Fruit fly (Drosophila melanogaster) whole organism, prepupa: Measurements from ENCODE around the gene Ir68a.

Experiments used
- Blimp-1 ChIP-seq: fragments of 200-800 bp; sonication (Bioruptor generic); optimal IDR thresholded peaks from 3 replicates; lab custom pipeline; 2017; ENCODE audit warnings: missing biosample characterization, missing genetic modification characterization, mild to moderate bottlenecking, moderate library complexity, missing genetic modification reagents
- CG10669 ChIP-seq: fragments of 200-800 bp; sonication (Bioruptor generic); optimal IDR thresholded peaks from 3 replicates; lab custom pipeline; 2018; ENCODE audit warnings: missing biosample characterization, mild to moderate bottlenecking, missing genetic modification characterization, moderate library complexity
- CG11294 ChIP-seq: fragments of 200-800 bp; sonication (Bioruptor generic); IDR thresholded peaks from 2 replicates; pipeline ENCODE4 v1.3.6; 2022; ENCODE audit warnings: missing biosample characterization, missing genetic modification characterization
- CG11762 ChIP-seq: fragments of 200-800 bp; sonication (Bioruptor generic); optimal IDR thresholded peaks from 3 replicates; lab custom pipeline; 2016; ENCODE audit warnings: missing biosample characterization, missing genetic modification characterization; ENCODE audit not compliant: insufficient read depth
- CG11902 ChIP-seq: fragments of 200-800 bp; sonication (Bioruptor generic); optimal IDR thresholded peaks from 3 replicates; lab custom pipeline; 2016; ENCODE audit warnings: missing biosample characterization, missing genetic modification characterization
- CG15336 ChIP-seq: fragments of 200-800 bp; sonication (Bioruptor generic); IDR thresholded peaks from 2 replicates; pipeline ENCODE4 v1.3.6; 2022; ENCODE audit warnings: missing biosample characterization, missing genetic modification characterization
- CG3032 ChIP-seq: fragments of 200-800 bp; optimal IDR thresholded peaks from 2 replicates; lab custom pipeline; 2019; ENCODE audit warnings: missing biosample characterization, mild to moderate bottlenecking, missing genetic modification characterization, moderate library complexity
- CG31627 ChIP-seq: fragments of 200-800 bp; sonication (Bioruptor generic); optimal IDR thresholded peaks from 3 replicates; lab custom pipeline; 2016; ENCODE audit warnings: missing biosample characterization, missing genetic modification characterization
- CG32006 ChIP-seq: fragments of 200-800 bp; sonication (Bioruptor generic); optimal IDR thresholded peaks from 3 replicates; lab custom pipeline; 2017; ENCODE audit warnings: missing biosample characterization, mild to moderate bottlenecking, missing genetic modification characterization
- CG4318 ChIP-seq: fragments of 200-800 bp; sonication (Bioruptor generic); optimal IDR thresholded peaks from 3 replicates; lab custom pipeline; 2017; ENCODE audit warnings: missing biosample characterization, mild to moderate bottlenecking, missing genetic modification characterization
- CG6163 ChIP-seq: fragments of 200-800 bp; sonication (Bioruptor generic); IDR thresholded peaks from 3 replicates; pipeline ENCODE4 v1.3.6; 2022; ENCODE audit warnings: missing biosample characterization, missing genetic modification characterization
- CG6808 ChIP-seq: fragments of 200-800 bp; sonication (Bioruptor generic); optimal IDR thresholded peaks from 3 replicates; lab custom pipeline; 2017; ENCODE audit warnings: missing biosample characterization, missing genetic modification characterization, mild to moderate bottlenecking, moderate library complexity, missing genetic modification reagents
- CG6854 ChIP-seq: fragments of 200-800 bp; sonication (Bioruptor generic); optimal IDR thresholded peaks from 2 replicates; lab custom pipeline; 2017; ENCODE audit warnings: missing biosample characterization, mild to moderate bottlenecking, missing genetic modification characterization
- CG8119 ChIP-seq: fragments of 200-800 bp; sonication (Bioruptor generic); IDR thresholded peaks from 3 replicates; pipeline ENCODE4 v1.3.6; 2022; ENCODE audit warnings: missing biosample characterization, missing genetic modification characterization
- CG8319 ChIP-seq: fragments of 200-800 bp; sonication (Bioruptor generic); optimal IDR thresholded peaks from 3 replicates; lab custom pipeline; 2016; ENCODE audit warnings: missing biosample characterization, missing genetic modification characterization
- CG8632 ChIP-seq: fragments of 200-800 bp; sonication (Bioruptor generic); optimal IDR thresholded peaks from 3 replicates; lab custom pipeline; 2016; ENCODE audit warnings: missing biosample characterization, missing genetic modification characterization
- Eip75B ChIP-seq: fragments of 200-800 bp; sonication (Bioruptor generic); optimal IDR thresholded peaks from 3 replicates; lab custom pipeline; 2016; ENCODE audit warnings: missing biosample characterization, missing genetic modification characterization
- Eip78C ChIP-seq: fragments of 200-800 bp; sonication (Bioruptor generic); peaks from one replicate; lab custom pipeline; 2016; ENCODE audit warnings: missing biosample characterization, missing genetic modification characterization
- Ets21C ChIP-seq: fragments of 200-800 bp; sonication (Bioruptor generic); optimal IDR thresholded peaks from 3 replicates; lab custom pipeline; 2016; ENCODE audit warnings: missing biosample characterization, missing genetic modification characterization
- Ets96B ChIP-seq: fragments of 200-800 bp; optimal IDR thresholded peaks from 2 replicates; lab custom pipeline; 2019; ENCODE audit warnings: missing biosample characterization, mild to moderate bottlenecking, missing genetic modification characterization, moderate library complexity
- Gug ChIP-seq: fragments of 200-800 bp; sonication (Bioruptor generic); IDR thresholded peaks from 2 replicates; pipeline ENCODE4 v1.3.6; 2022; ENCODE audit warnings: missing biosample characterization, missing genetic modification characterization
- Hr39 ChIP-seq: fragments of 200-800 bp; sonication (Bioruptor generic); optimal IDR thresholded peaks from 2 replicates; lab custom pipeline; 2016; ENCODE audit warnings: missing biosample characterization, missing genetic modification characterization
- Hr4 ChIP-seq: fragments of 200-800 bp; sonication (Bioruptor generic); optimal IDR thresholded peaks from 3 replicates; lab custom pipeline; 2016; ENCODE audit warnings: missing biosample characterization, missing genetic modification characterization
- Lpt ChIP-seq: fragments of 200-800 bp; sonication (Bioruptor generic); optimal IDR thresholded peaks from 3 replicates; lab custom pipeline; 2016; ENCODE audit warnings: missing biosample characterization, missing genetic modification characterization
- Met ChIP-seq: fragments of 200-800 bp; sonication (Bioruptor generic); optimal IDR thresholded peaks from 3 replicates; lab custom pipeline; 2016; ENCODE audit warnings: missing biosample characterization, missing genetic modification characterization
- OdsH ChIP-seq: fragments of 200-800 bp; sonication (Bioruptor generic); optimal IDR thresholded peaks from 3 replicates; lab custom pipeline; 2016; ENCODE audit warnings: missing biosample characterization, missing genetic modification characterization
- Sox102F ChIP-seq: fragments of 200-800 bp; sonication (Bioruptor generic); optimal IDR thresholded peaks from 2 replicates; lab custom pipeline; 2016; ENCODE audit warnings: missing biosample characterization, mild to moderate bottlenecking, missing genetic modification characterization
- Sox14 ChIP-seq: fragments of 200-800 bp; sonication (Bioruptor generic); optimal IDR thresholded peaks from 3 replicates; lab custom pipeline; 2016; ENCODE audit warnings: missing biosample characterization, missing genetic modification characterization
- Sox15 ChIP-seq: fragments of 200-800 bp; sonication (Bioruptor generic); optimal IDR thresholded peaks from 3 replicates; lab custom pipeline; 2016; ENCODE audit warnings: missing biosample characterization, missing genetic modification characterization
- achi ChIP-seq: fragments of 200-800 bp; sonication (Bioruptor generic); optimal IDR thresholded peaks from 3 replicates; lab custom pipeline; 2016; ENCODE audit warnings: missing biosample characterization, missing genetic modification characterization
- acj6 ChIP-seq: fragments of 200-800 bp; sonication (Bioruptor generic); optimal IDR thresholded peaks from 3 replicates; lab custom pipeline; 2016; ENCODE audit warnings: missing biosample characterization, missing genetic modification characterization
- dsx ChIP-seq: fragments of 200-800 bp; optimal IDR thresholded peaks from 3 replicates; lab custom pipeline; 2019; ENCODE audit warnings: missing biosample characterization, mild to moderate bottlenecking, missing genetic modification characterization, moderate library complexity; ENCODE audit not compliant: poor library complexity, severe bottlenecking
- eg ChIP-seq: fragments of 200-800 bp; sonication (Bioruptor generic); IDR thresholded peaks from 3 replicates; pipeline ENCODE4 v1.3.6; 2022; ENCODE audit warnings: missing biosample characterization, missing genetic modification characterization
- esn ChIP-seq: fragments of 200-800 bp; sonication (Bioruptor generic); optimal IDR thresholded peaks from 2 replicates; lab custom pipeline; 2016; ENCODE audit warnings: missing biosample characterization, mild to moderate bottlenecking, missing genetic modification characterization, moderate library complexity
- fd59A ChIP-seq: fragments of 200-800 bp; sonication (Bioruptor generic); optimal IDR thresholded peaks from 2 replicates; lab custom pipeline; 2017; ENCODE audit warnings: missing biosample characterization, mild to moderate bottlenecking, missing genetic modification characterization, missing genetic modification reagents
- fd85E ChIP-seq: fragments of 200-800 bp; sonication (Bioruptor generic); optimal IDR thresholded peaks from 3 replicates; lab custom pipeline; 2016; ENCODE audit warnings: missing biosample characterization, missing genetic modification characterization
- lz ChIP-seq: fragments of 200-800 bp; sonication (Bioruptor generic); optimal IDR thresholded peaks from 3 replicates; lab custom pipeline; 2016; ENCODE audit warnings: missing biosample characterization, missing genetic modification characterization
- net ChIP-seq: fragments of 200-800 bp; sonication (Bioruptor generic); optimal IDR thresholded peaks from 3 replicates; lab custom pipeline; 2016; ENCODE audit warnings: missing biosample characterization, missing genetic modification characterization
- salr ChIP-seq, 2 experiments: fragments of 200-800 bp; sonication (Bioruptor generic); optimal IDR thresholded peaks; 3 replicates each; lab custom pipeline; 2016 to 2018; ENCODE audit warnings: missing biosample characterization in 2 of 2, missing genetic modification characterization in 2 of 2, mild to moderate bottlenecking in 1 of 2

The Ir68a gene

DNA sequence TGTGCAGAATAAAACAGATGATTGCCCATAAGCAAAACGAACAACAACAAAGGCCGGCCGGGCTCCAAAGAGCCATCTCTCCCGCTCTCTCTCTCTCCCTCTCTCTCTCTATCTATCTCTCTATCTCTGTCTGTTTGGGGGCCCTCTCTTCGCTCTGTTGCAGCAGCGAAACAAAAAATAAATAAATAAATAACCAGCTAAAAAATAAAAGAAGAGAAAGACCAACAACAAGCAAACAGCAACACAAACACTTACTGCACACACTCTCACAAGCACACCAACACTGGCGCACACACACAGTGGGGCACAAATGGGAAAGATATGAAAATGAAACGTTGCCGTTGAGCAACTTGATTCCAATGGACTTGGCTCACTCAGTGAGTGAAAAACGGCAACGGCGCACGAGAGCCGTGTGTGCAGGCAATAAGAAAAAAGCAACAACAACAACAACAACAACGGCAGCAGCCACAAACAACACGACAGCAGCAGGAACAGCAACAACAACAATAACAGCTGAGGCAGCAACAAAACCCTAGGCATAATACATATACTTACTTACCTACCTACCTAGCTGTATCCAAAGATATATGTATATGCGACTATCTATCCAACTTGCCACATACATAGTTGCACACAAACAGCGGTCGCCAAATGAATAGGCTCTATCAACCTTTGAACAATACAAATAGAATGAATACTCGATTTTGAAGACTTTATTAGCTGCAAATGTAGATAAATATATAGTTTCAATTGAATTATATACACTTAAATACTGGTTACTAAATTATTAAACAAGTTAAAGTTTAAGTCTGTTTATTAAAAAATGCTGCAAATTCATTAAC lies 10.2 kb upstream of the Ir68a start (continued):
- TF ChIP-seq CG6808 (GFP tag; lab: Kevin White, UChicago) (peak; percentile 99), eg (GFP tag; lab: Robert Waterston, UW) (peak; percentile 99), net (GFP tag; lab: Kevin White, UChicago) (peak; percentile 98), CG8319 (GFP tag; lab: Kevin White, UChicago) (peak; percentile 70), CG11762 (GFP tag; lab: Kevin White, UChicago) (peak; percentile 82), Met (peak; percentile 85), acj6 (GFP tag; lab: Kevin White, UChicago) (peak; percentile 73), fd85E (GFP tag; lab: Kevin White, UChicago) (peak; percentile 95), CG10669 (GFP tag; lab: Kevin White, UChicago) (peak; percentile 97), Ets21C (GFP tag; lab: Kevin White, UChicago) (peak; percentile 46), Lpt (GFP tag; lab: Kevin White, UChicago) (peak; percentile 99), Gug (peak; percentile 89), CG3032 (tag; lab: Kevin White, UChicago) (peak; percentile 94), dsx (GFP tag; lab: Kevin White, UChicago) (peak; percentile 98), Hr4 (GFP tag; lab: Kevin White, UChicago) (peak; percentile 85), CG8119 (GFP tag; lab: Robert Waterston, UW) (peak; percentile 99), lz (peak; percentile 58), Eip75B (GFP tag; lab: Kevin White, UChicago) (peak; percentile 93), Sox15 (GFP tag; lab: Kevin White, UChicago) (no peak)
- TF ChIP-seq, all 60 proteins: peak for 58

DNA sequence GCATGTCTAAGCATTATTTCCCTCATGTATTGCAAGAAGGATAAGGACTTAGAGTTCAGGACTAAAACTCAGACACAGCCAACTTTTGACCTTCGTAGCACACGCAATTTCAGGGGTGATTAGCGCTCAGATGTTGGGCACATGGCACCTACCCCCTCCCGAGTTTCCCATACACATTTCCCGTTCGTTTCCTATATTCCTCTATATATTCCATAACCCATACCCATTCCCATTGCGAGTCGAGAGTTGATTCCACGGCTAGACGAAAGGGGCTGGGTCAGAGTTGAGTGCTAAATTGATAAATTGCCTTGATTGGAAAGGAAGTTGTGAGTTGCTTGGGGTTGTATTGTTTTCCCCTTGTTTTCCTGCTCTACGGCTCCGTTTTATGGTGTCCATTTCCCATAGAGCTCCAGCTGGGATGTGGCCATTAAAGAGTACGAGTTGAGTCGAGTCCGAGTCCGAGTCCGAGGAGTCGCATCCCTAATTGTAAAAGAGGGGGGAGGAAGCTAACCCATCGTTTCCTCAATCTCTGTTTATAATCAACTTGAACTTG lies 8.1 kb upstream of the Ir68a start:
- TF ChIP-seq Eip78C (GFP tag; lab: Kevin White, UChicago) (peak; percentile 24), Hr4 (GFP tag; lab: Kevin White, UChicago) (no peak)

DNA sequence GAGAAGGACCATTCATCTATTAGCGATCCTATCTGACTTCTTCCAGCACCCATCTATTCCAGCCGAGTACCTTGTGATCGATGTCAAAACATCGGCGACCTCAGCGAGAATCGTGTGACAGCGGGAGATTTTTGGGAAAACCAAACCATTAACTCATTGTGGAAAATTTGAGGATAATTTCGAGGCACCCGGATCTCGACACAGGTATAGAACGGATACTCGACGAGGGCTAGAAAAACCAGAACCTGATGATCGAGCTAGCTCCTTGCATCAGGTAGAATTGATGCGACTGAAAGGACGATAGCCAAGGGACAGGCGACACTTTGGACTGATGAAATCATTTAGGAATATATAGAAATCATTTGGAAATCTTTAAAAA lies 7.3 kb upstream of the Ir68a start:
- no peak for TF ChIP-seq CG6854 (GFP tag; lab: Kevin White, UChicago)
- no peak for TF ChIP-seq Hr39 (GFP tag; lab: Kevin White, UChicago)
- TF ChIP-seq CG4318 (GFP tag; lab: Kevin White, UChicago), result no peak
- no peak for TF ChIP-seq CG8632
- TF ChIP-seq OdsH, result no peak
- no peak for TF ChIP-seq CG11902 (GFP tag; lab: Kevin White, UChicago)
- no peak for TF ChIP-seq Eip78C (GFP tag; lab: Kevin White, UChicago)
- TF ChIP-seq Blimp-1 (GFP tag; lab: Kevin White, UChicago), result no peak

DNA sequence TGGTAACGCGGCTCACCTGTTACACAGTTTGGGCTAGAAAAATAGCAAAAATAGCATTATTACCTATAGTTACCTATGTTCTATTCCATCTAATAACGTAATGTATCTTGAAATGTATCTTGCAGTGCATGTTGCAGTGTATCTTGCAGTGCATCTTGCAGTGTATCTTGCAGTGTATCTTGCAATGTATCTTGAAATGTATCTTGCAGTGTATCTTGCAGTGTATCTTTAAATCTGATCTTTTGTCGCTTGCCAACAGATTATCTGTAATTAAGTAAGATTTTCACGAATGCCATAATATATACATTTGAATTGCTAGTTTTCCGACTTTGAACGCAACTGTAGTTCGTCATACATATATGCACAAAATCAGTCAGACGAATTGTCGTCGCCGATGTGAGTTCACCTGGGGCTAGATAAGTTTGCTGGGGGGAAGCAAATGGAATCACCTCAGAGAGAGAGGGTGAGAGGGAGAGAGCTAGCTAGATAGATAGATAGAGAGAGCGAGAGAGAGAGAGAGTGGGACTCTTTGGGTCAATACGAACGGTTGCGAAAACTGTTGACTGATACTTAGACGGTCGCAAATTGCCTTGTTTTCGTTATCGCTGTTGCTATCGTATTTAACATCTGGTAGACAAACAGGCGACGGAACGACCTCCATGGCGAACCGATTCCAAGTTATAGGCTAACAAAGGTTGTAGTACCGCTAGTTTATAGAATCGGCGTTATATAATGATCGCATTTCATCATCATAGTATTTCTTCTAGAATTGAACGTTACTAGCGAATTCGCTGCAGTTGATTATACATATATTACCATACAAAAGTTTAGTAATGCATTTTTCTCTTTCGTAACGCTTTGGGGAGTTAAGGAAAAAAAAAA lies 6.6 kb upstream of the Ir68a start:
- TF ChIP-seq CG11294 (GFP tag; lab: Robert Waterston, UW), result no peak; the same call in 1 of the 2 replicates
- peak; percentile 14 for TF ChIP-seq CG6808 (GFP tag; lab: Kevin White, UChicago)
- no peak for TF ChIP-seq esn (GFP tag; lab: Kevin White, UChicago)
- peak; percentile 65 for TF ChIP-seq CG6163 (GFP tag; lab: Robert Waterston, UW)
- no peak for TF ChIP-seq CG8319 (GFP tag; lab: Kevin White, UChicago)
- peak; percentile 6 for TF ChIP-seq CG3032 (tag; lab: Kevin White, UChicago)
- TF ChIP-seq salr (GFP tag; optimal IDR thresholded peaks at IDR 0.05; lab: Kevin White, UChicago), result no peak
- TF ChIP-seq Eip78C (GFP tag; lab: Kevin White, UChicago), result peak; percentile 83
- TF ChIP-seq CG32006 (GFP tag; lab: Kevin White, UChicago), result peak; percentile 48
- peak; percentile 12 for TF ChIP-seq acj6 (GFP tag; lab: Kevin White, UChicago)
- no peak for TF ChIP-seq CG8119 (GFP tag; lab: Robert Waterston, UW)
- TF ChIP-seq Sox15 (GFP tag; lab: Kevin White, UChicago), result no peak
- no peak for TF ChIP-seq Sox14 (GFP tag; lab: Kevin White, UChicago)
- TF ChIP-seq CG31627 (GFP tag; lab: Kevin White, UChicago), result no peak
- no peak for TF ChIP-seq Met
- TF ChIP-seq Ets96B (tag; lab: Kevin White, UChicago), result peak; percentile 24
- no peak for TF ChIP-seq CG15336 (GFP tag; lab: Robert Waterston, UW)
- TF ChIP-seq Hr4 (GFP tag; lab: Kevin White, UChicago), result peak; percentile 33
- TF ChIP-seq Hr39 (GFP tag; lab: Kevin White, UChicago), result no peak
- TF ChIP-seq Lpt (GFP tag; lab: Kevin White, UChicago), result no peak
- no peak for TF ChIP-seq fd59A
- peak; percentile 30 for TF ChIP-seq CG10669 (GFP tag; lab: Kevin White, UChicago)
- peak; percentile 59; the same call in 2 of the 3 replicates for TF ChIP-seq eg (GFP tag; lab: Robert Waterston, UW)
- no peak for TF ChIP-seq Sox102F (GFP tag; lab: Kevin White, UChicago)
- peak; percentile 34 for TF ChIP-seq achi
